Fruit fly (Drosophila melanogaster) whole organism, embryonic: ENCODE measurements around the gene CG31468.

ENCODE experiments used
- Awh ChIP-seq: fragments of 200-800 bp; sonication (Bioruptor generic); IDR thresholded peaks from 2 replicates; pipeline ENCODE4, ENCODE4 v1.3.6; 2022; ENCODE audit warnings: missing biosample characterization, missing genetic modification characterization
- CG11247 ChIP-seq: fragments of 200-800 bp; sonication (Bioruptor generic); IDR thresholded peaks from 2 replicates; pipeline ENCODE4 v1.3.6; 2022; ENCODE audit warnings: missing biosample characterization, missing genetic modification characterization
- CG11560 ChIP-seq: fragments of 200-800 bp; sonication (Bioruptor generic); IDR thresholded peaks from 3 replicates; pipeline ENCODE4 v1.3.6; 2022; ENCODE audit warnings: missing biosample characterization, missing genetic modification characterization
- CG14667 ChIP-seq: fragments of 200-800 bp; sonication (Bioruptor generic); IDR thresholded peaks from 2 replicates; pipeline ENCODE4 v1.3.6; 2022; ENCODE audit warnings: missing biosample characterization, missing genetic modification characterization
- CG16815 ChIP-seq: fragments of 200-800 bp; sonication (Bioruptor generic); optimal IDR thresholded peaks from 3 replicates; lab custom pipeline; 2017; ENCODE audit warnings: missing biosample characterization, mild to moderate bottlenecking, missing genetic modification characterization
- CG18619 ChIP-seq: fragments of 200-800 bp; sonication (Bioruptor generic); optimal IDR thresholded peaks from 3 replicates; lab custom pipeline; 2017; ENCODE audit warnings: missing biosample characterization, mild to moderate bottlenecking, missing genetic modification characterization
- CG2199 ChIP-seq: fragments of 200-800 bp; sonication (Bioruptor generic); IDR thresholded peaks from 3 replicates; pipeline ENCODE4 v1.3.6; 2022; ENCODE audit warnings: missing biosample characterization, missing genetic modification characterization
- CG3995 ChIP-seq: fragments of 200-800 bp; sonication (Bioruptor generic); optimal IDR thresholded peaks from 3 replicates; lab custom pipeline; 2016; ENCODE audit warnings: missing biosample characterization, missing genetic modification characterization
- CG4328 ChIP-seq: fragments of 200-800 bp; sonication (Bioruptor generic); optimal IDR thresholded peaks from 3 replicates; lab custom pipeline; 2017; ENCODE audit warnings: missing biosample characterization, missing genetic modification reagents, missing genetic modification characterization
- CG6175 ChIP-seq: fragments of 200-800 bp; sonication (Bioruptor generic); IDR thresholded peaks from 3 replicates; pipeline ENCODE4 v1.3.6; 2022; ENCODE audit warnings: missing biosample characterization, missing genetic modification characterization
- CG6254 ChIP-seq: fragments of 200-800 bp; sonication (Bioruptor generic); optimal IDR thresholded peaks from 3 replicates; lab custom pipeline; 2017; ENCODE audit warnings: mild to moderate bottlenecking, missing biosample characterization, missing genetic modification reagents, missing genetic modification characterization
- CG6272 ChIP-seq: fragments of 200-800 bp; sonication (Bioruptor generic); IDR thresholded peaks from 2 replicates; pipeline ENCODE4 v1.3.6; 2022; ENCODE audit warnings: missing biosample characterization, missing genetic modification characterization
- CG7271 ChIP-seq: fragments of 200-800 bp; sonication (Bioruptor generic); optimal IDR thresholded peaks from 2 replicates; lab custom pipeline; 2018; ENCODE audit warnings: missing biosample characterization, mild to moderate bottlenecking, missing genetic modification characterization, moderate library complexity
- CG7786 ChIP-seq: fragments of 200-800 bp; sonication (Bioruptor generic); optimal IDR thresholded peaks from 2 replicates; lab custom pipeline; 2016; ENCODE audit warnings: missing biosample characterization, missing genetic modification characterization
- CG7839 ChIP-seq: fragments of 200-800 bp; sonication (Bioruptor generic); optimal IDR thresholded peaks from 3 replicates; lab custom pipeline; 2018; ENCODE audit warnings: missing biosample characterization, mild to moderate bottlenecking, missing genetic modification characterization, moderate library complexity
- CG8359 ChIP-seq: fragments of 200-800 bp; sonication (Bioruptor generic); optimal IDR thresholded peaks from 2 replicates; lab custom pipeline; 2017; ENCODE audit warnings: missing biosample characterization, mild to moderate bottlenecking, missing genetic modification characterization, borderline replicate concordance
- CG9437 ChIP-seq: fragments of 200-800 bp; sonication (Bioruptor generic); optimal IDR thresholded peaks from 2 replicates; lab custom pipeline; 2018; ENCODE audit warnings: missing biosample characterization, mild to moderate bottlenecking, missing genetic modification characterization
- D ChIP-seq, 2 experiments: fragments of 200-800 bp in 1 of 2; fragments of >200 bp in 1 of 2; sonication (Bioruptor generic) in 1 of 2; optimal IDR thresholded peaks; 2 replicates in 1 of 2; 3 replicates in 1 of 2; lab custom pipeline; 2017; ENCODE audit warnings: mild to moderate bottlenecking in 1 of 2, missing biosample characterization in 1 of 2, missing genetic modification characterization in 1 of 2, missing genetic modification reagents in 1 of 2
- HLH54F ChIP-seq: fragments of 200-800 bp; sonication (Bioruptor generic); optimal IDR thresholded peaks from 3 replicates; lab custom pipeline; 2016; ENCODE audit warnings: missing biosample characterization, missing genetic modification characterization
- Hmx ChIP-seq: fragments of 200-800 bp; sonication (Bioruptor generic); optimal IDR thresholded peaks from 2 replicates; lab custom pipeline; 2016; ENCODE audit warnings: missing biosample characterization, missing genetic modification characterization
- Hr51 ChIP-seq, 2 experiments: fragments of 200-800 bp; sonication (Bioruptor generic); optimal IDR thresholded peaks; 2 replicates in 1 of 2; 3 replicates in 1 of 2; lab custom pipeline; 2016 to 2018; ENCODE audit warnings: missing biosample characterization in 2 of 2, missing genetic modification characterization in 2 of 2, mild to moderate bottlenecking in 1 of 2, moderate library complexity in 1 of 2
- NK7.1 ChIP-seq: fragments of 200-800 bp; sonication (Bioruptor generic); optimal IDR thresholded peaks from 3 replicates; lab custom pipeline; 2016; ENCODE audit warnings: missing biosample characterization, missing genetic modification characterization
- Pdp1 ChIP-seq, 2 experiments: fragments of 200-800 bp; sonication (Bioruptor generic); optimal IDR thresholded peaks; 3 replicates each; lab custom pipeline; 2016; ENCODE audit warnings: missing biosample characterization in 2 of 2, missing genetic modification characterization in 2 of 2, mild to moderate bottlenecking in 1 of 2, moderate library complexity in 1 of 2
- Ptx1 ChIP-seq: fragments of 200-800 bp; sonication (Bioruptor generic); IDR thresholded peaks from 2 replicates; pipeline ENCODE4 v1.3.6; 2022; ENCODE audit warnings: missing biosample characterization, missing genetic modification characterization
- Taf1 ChIP-seq: fragments of 200-800 bp; sonication (Bioruptor generic); IDR thresholded peaks from 2 replicates; pipeline ENCODE4 v1.3.6; 2022; ENCODE audit warnings: missing biosample characterization, missing genetic modification characterization
- Tbp ChIP-seq: fragments of >200 bp; optimal IDR thresholded peaks from 2 replicates; lab custom pipeline; 2018; ENCODE audit warnings: missing biosample characterization, missing genetic modification characterization
- ac ChIP-seq: fragments of 200-800 bp; sonication (Bioruptor generic); optimal IDR thresholded peaks from 3 replicates; lab custom pipeline; 2017; ENCODE audit warnings: missing biosample characterization, mild to moderate bottlenecking, missing genetic modification characterization
- cas ChIP-seq: fragments of 200-800 bp; sonication (Bioruptor generic); IDR thresholded peaks from 2 replicates; pipeline ENCODE4 v1.3.6; 2022; ENCODE audit warnings: missing biosample characterization, missing genetic modification characterization
- da ChIP-seq: fragments of 200-800 bp; sonication (Bioruptor generic); optimal IDR thresholded peaks from 2 replicates; lab custom pipeline; 2016; ENCODE audit warnings: missing biosample characterization, missing genetic modification characterization
- danr ChIP-seq: fragments of 200-800 bp; sonication (Bioruptor generic); IDR thresholded peaks from 2 replicates; pipeline ENCODE4 v1.3.6; 2022; ENCODE audit warnings: missing biosample characterization, missing genetic modification characterization
- dimm ChIP-seq: fragments of 200-800 bp; sonication (Bioruptor generic); IDR thresholded peaks from 2 replicates; pipeline ENCODE4 v1.3.6; 2022; ENCODE audit warnings: missing biosample characterization, missing genetic modification characterization
- ems ChIP-seq: fragments of 200-800 bp; sonication (Bioruptor generic); optimal IDR thresholded peaks from 3 replicates; lab custom pipeline; 2016; ENCODE audit warnings: missing biosample characterization, missing genetic modification characterization
- exex ChIP-seq: fragments of 200-800 bp; sonication (Bioruptor generic); optimal IDR thresholded peaks from 4 replicates; lab custom pipeline; 2018; ENCODE audit warnings: missing biosample characterization, mild to moderate bottlenecking, missing genetic modification characterization, moderate library complexity
- eyg ChIP-seq: fragments of 200-800 bp; sonication (Bioruptor generic); optimal IDR thresholded peaks from 3 replicates; lab custom pipeline; 2016; ENCODE audit warnings: missing biosample characterization, missing genetic modification characterization
- fd102C ChIP-seq: fragments of 200-800 bp; sonication (Bioruptor generic); optimal IDR thresholded peaks from 2 replicates; lab custom pipeline; 2018; ENCODE audit warnings: missing biosample characterization, mild to moderate bottlenecking, missing genetic modification characterization, moderate library complexity
- gsb ChIP-seq: fragments of 200-800 bp; sonication (Bioruptor generic); IDR thresholded peaks from 2 replicates; pipeline ENCODE4 v1.3.6; 2022; ENCODE audit warnings: missing biosample characterization, missing genetic modification characterization
- her ChIP-seq: fragments of 200-800 bp; sonication (Bioruptor generic); optimal IDR thresholded peaks from 2 replicates; lab custom pipeline; 2016; ENCODE audit warnings: missing biosample characterization, missing genetic modification characterization
- jumu ChIP-seq: fragments of 200-800 bp; sonication (Bioruptor generic); optimal IDR thresholded peaks from 3 replicates; lab custom pipeline; 2016; ENCODE audit warnings: missing biosample characterization, missing genetic modification characterization
- kay ChIP-seq: fragments of 200-800 bp; sonication (Bioruptor generic); optimal IDR thresholded peaks from 2 replicates; lab custom pipeline; 2016; ENCODE audit warnings: missing biosample characterization, missing genetic modification characterization
- mirr ChIP-seq: fragments of 200-800 bp; sonication (Bioruptor generic); optimal IDR thresholded peaks from 3 replicates; lab custom pipeline; 2018; ENCODE audit warnings: missing biosample characterization, mild to moderate bottlenecking, missing genetic modification characterization
- nom ChIP-seq: fragments of 200-800 bp; sonication (Bioruptor generic); optimal IDR thresholded peaks from 2 replicates; lab custom pipeline; 2017; ENCODE audit warnings: missing biosample characterization, missing genetic modification characterization, mild to moderate bottlenecking, moderate library complexity, missing genetic modification reagents
- phol ChIP-seq: fragments of 200-800 bp; sonication (Bioruptor generic); optimal IDR thresholded peaks from 3 replicates; lab custom pipeline; 2018; ENCODE audit warnings: missing biosample characterization, mild to moderate bottlenecking, missing genetic modification characterization, moderate library complexity
- pnt ChIP-seq: fragments of 200-800 bp; sonication (Bioruptor generic); optimal IDR thresholded peaks from 3 replicates; lab custom pipeline; 2016; ENCODE audit warnings: missing biosample characterization, missing genetic modification characterization
- sisA ChIP-seq: fragments of 200-800 bp; sonication (Bioruptor generic); IDR thresholded peaks from 2 replicates; pipeline ENCODE4 v1.3.6; 2022; ENCODE audit warnings: missing biosample characterization, missing genetic modification characterization
- ttk ChIP-seq: fragments of 200-800 bp; sonication (Bioruptor generic); IDR thresholded peaks from 2 replicates; pipeline ENCODE4 v2.1.2; 2022; ENCODE audit warnings: missing biosample characterization, missing genetic modification characterization
- vfl ChIP-seq: fragments of 200-800 bp; sonication (Bioruptor generic); optimal IDR thresholded peaks from 2 replicates; lab custom pipeline; 2016; ENCODE audit warnings: missing biosample characterization, missing genetic modification characterization
- vnd ChIP-seq: fragments of 200-800 bp; sonication (Bioruptor generic); IDR thresholded peaks from 3 replicates; pipeline ENCODE4 v1.3.6; 2022; ENCODE audit warnings: missing biosample characterization, missing genetic modification characterization; ENCODE audit not compliant: partially characterized antibody
- wek ChIP-seq: fragments of 200-800 bp; sonication (Bioruptor generic); optimal IDR thresholded peaks from 3 replicates; lab custom pipeline; 2018; ENCODE audit warnings: missing biosample characterization, mild to moderate bottlenecking, missing genetic modification characterization, moderate library complexity
- zen2 ChIP-seq: fragments of 200-800 bp; sonication (Bioruptor generic); IDR thresholded peaks from 3 replicates; pipeline ENCODE4 v1.3.6; 2022; ENCODE audit warnings: missing biosample characterization, missing genetic modification characterization; ENCODE audit not compliant: partially characterized antibody
- zfh1 ChIP-seq: fragments of 200-800 bp; sonication (Bioruptor generic); IDR thresholded peaks from 3 replicates; pipeline ENCODE4 v1.3.6; 2022; ENCODE audit warnings: missing biosample characterization, missing genetic modification characterization

Gene CG31468

DNA sequence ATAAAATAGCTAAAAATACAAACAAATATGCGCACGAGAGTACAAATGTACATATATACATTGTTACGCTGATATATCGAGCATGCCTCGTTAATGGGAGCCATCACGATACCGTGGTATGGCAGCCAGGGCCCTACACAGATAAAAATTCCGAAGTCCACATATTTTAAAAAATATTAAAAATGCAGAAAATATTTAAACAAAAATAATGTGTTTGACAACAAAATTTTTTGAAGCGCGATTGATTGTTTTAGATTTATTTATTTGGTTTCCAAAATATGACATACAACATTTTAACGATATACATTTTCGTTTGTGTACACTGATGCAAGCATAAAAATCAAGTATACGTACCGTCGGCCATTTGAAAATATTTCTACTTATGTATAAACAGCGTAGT lies 26.6 kb upstream of the CG31468 start (continued):
- peak; percentile 64 for TF ChIP-seq ems (GFP tag; lab: Kevin White, UChicago)
- no peak for TF ChIP-seq wek (GFP tag; lab: Kevin White, UChicago)
- TF ChIP-seq nom (GFP tag; lab: Kevin White, UChicago), result no peak
- peak; percentile 70; the same call in 1 of the 2 replicates for TF ChIP-seq Taf1 (GFP tag; lab: Robert Waterston, UW)
- peak; percentile 60 for TF ChIP-seq CG11247 (GFP tag; lab: Robert Waterston, UW)
- no peak for TF ChIP-seq D (optimal IDR thresholded peaks at IDR 0.05; lab: Kevin White, UChicago)
- peak; percentile 10 for TF ChIP-seq D (GFP tag; optimal IDR thresholded peaks at IDR 0.05; lab: Kevin White, UChicago)
- TF ChIP-seq CG9437 (GFP tag; lab: Kevin White, UChicago), result peak; percentile 23
- TF ChIP-seq ac, result no peak
- no peak for TF ChIP-seq CG6254 (GFP tag; lab: Kevin White, UChicago)
- TF ChIP-seq pnt, result peak; percentile 49
- TF ChIP-seq CG7786 (GFP tag; lab: Kevin White, UChicago), result peak; percentile 76
- TF ChIP-seq danr (GFP tag; lab: Robert Waterston, UW), result peak; percentile 43; the same call in 1 of the 2 replicates
- no peak for TF ChIP-seq fd102C
- TF ChIP-seq CG2199, result no peak
- TF ChIP-seq phol (tag; lab: Kevin White, UChicago), result peak; percentile 69
- TF ChIP-seq cas, result peak; percentile 77
- TF ChIP-seq Hr51 (GFP tag; optimal IDR thresholded peaks at IDR 0.05; lab: Kevin White, UChicago), result peak; percentile 45 to 86
- peak; percentile 12 for TF ChIP-seq mirr (GFP tag; lab: Kevin White, UChicago)
- TF ChIP-seq CG16815 (GFP tag; lab: Kevin White, UChicago), result peak; percentile 66
- no peak for TF ChIP-seq vnd (GFP tag; lab: Robert Waterston, UW)
- peak; percentile 42 for TF ChIP-seq NK7.1 (GFP tag; lab: Kevin White, UChicago)
- TF ChIP-seq CG18619 (GFP tag; lab: Kevin White, UChicago), result peak; percentile 76
- peak; percentile 43; the same call in 1 of the 2 replicates for TF ChIP-seq CG6272 (GFP tag; lab: Robert Waterston, UW)
- TF ChIP-seq CG11560 (tag; lab: Robert Waterston, UW), result peak; percentile 58; the same call in 2 of the 3 replicates
- no peak for TF ChIP-seq CG4328 (GFP tag; lab: Kevin White, UChicago)
- no peak for TF ChIP-seq CG7271 (tag; lab: Kevin White, UChicago)
- TF ChIP-seq da (GFP tag; lab: Kevin White, UChicago), result no peak
- TF ChIP-seq ttk (GFP tag; lab: Robert Waterston, UW), result peak; percentile 64
- peak; percentile 67 to 74 for TF ChIP-seq Pdp1 (GFP tag; optimal IDR thresholded peaks at IDR 0.05; lab: Kevin White, UChicago)
- TF ChIP-seq vfl (GFP tag; lab: Kevin White, UChicago), result peak; percentile 81
- peak; percentile 73; the same call in 1 of the 3 replicates for TF ChIP-seq zfh1
- TF ChIP-seq kay (GFP tag; lab: Kevin White, UChicago), result peak; percentile 51
- TF ChIP-seq Ptx1 (GFP tag; lab: Robert Waterston, UW), result peak; percentile 86
- peak; percentile 56 for TF ChIP-seq her (GFP tag; lab: Kevin White, UChicago)
- TF ChIP-seq zen2 (GFP tag; lab: Robert Waterston, UW), result no peak
- peak; percentile 51 for TF ChIP-seq CG3995
- TF ChIP-seq CG6175, result peak; percentile 79; the same call in 2 of the 3 replicates
- TF ChIP-seq sisA (GFP tag; lab: Robert Waterston, UW), result peak; percentile 72
- TF ChIP-seq Awh, result 0 out of 2 replicates have a peak, but pooled peaks have one; percentile 46
- TF ChIP-seq jumu (GFP tag; lab: Kevin White, UChicago), result peak; percentile 35
- TF ChIP-seq dimm, result no peak
- peak; percentile 2 for TF ChIP-seq CG8359 (GFP tag; lab: Kevin White, UChicago)
- peak; percentile 73 for TF ChIP-seq HLH54F (GFP tag; lab: Kevin White, UChicago)
- peak; percentile 55; the same call in 1 of the 2 replicates for TF ChIP-seq CG14667 (GFP tag; lab: Robert Waterston, UW)
- TF ChIP-seq CG7839 (tag; lab: Kevin White, UChicago), result peak; percentile 85
- peak; percentile 54 for TF ChIP-seq eyg (GFP tag; lab: Kevin White, UChicago)
- TF ChIP-seq exex, result peak; percentile 54
- peak; percentile 66 for TF ChIP-seq Hmx
- TF ChIP-seq Tbp (GFP tag; lab: Kevin White, UChicago), result no peak
- TF ChIP-seq gsb, result peak; percentile 75
